Fruit fly (Drosophila melanogaster) whole organism, embryonic: ENCODE data around the gene Lcp65Ae.

Experiments used
- Abd-B ChIP-seq: fragments of 200-800 bp; sonication (Bioruptor generic); optimal IDR thresholded peaks from 2 replicates; lab custom pipeline; 2018; ENCODE audit warnings: missing biosample characterization, mild to moderate bottlenecking, missing genetic modification characterization, moderate library complexity
- Antp ChIP-seq: fragments of 200-800 bp; sonication (Bioruptor generic); optimal IDR thresholded peaks from 3 replicates; lab custom pipeline; 2016; ENCODE audit warnings: missing biosample characterization, missing genetic modification characterization
- B-H2 ChIP-seq: fragments of 200-800 bp; sonication (Bioruptor generic); optimal IDR thresholded peaks from 2 replicates; lab custom pipeline; 2018; ENCODE audit warnings: missing biosample characterization, mild to moderate bottlenecking, missing genetic modification characterization
- BEAF-32 ChIP-seq: fragments of 200-800 bp; sonication (Bioruptor generic); optimal IDR thresholded peaks from 3 replicates; lab custom pipeline; 2017; ENCODE audit warnings: missing biosample characterization, missing genetic modification characterization, mild to moderate bottlenecking, moderate library complexity, missing genetic modification reagents
- CG10147 ChIP-seq: fragments of 200-800 bp; sonication (Bioruptor generic); optimal IDR thresholded peaks from 2 replicates; lab custom pipeline; 2019; ENCODE audit warnings: missing biosample characterization, mild to moderate bottlenecking, missing genetic modification characterization, moderate library complexity
- CG1024 ChIP-seq: fragments of 200-800 bp; sonication (Bioruptor generic); IDR thresholded peaks from 2 replicates; pipeline ENCODE4 v1.3.6; 2022; ENCODE audit warnings: missing biosample characterization, missing genetic modification characterization
- CG10274 ChIP-seq: fragments of 200-800 bp; sonication (Bioruptor generic); optimal IDR thresholded peaks from 3 replicates; lab custom pipeline; 2017; ENCODE audit warnings: missing biosample characterization, mild to moderate bottlenecking, missing genetic modification characterization
- CG13296 ChIP-seq: fragments of 200-800 bp; sonication (Bioruptor generic); optimal IDR thresholded peaks from 3 replicates; lab custom pipeline; 2018; ENCODE audit warnings: missing biosample characterization, mild to moderate bottlenecking, missing genetic modification characterization
- CG15696 ChIP-seq: fragments of 200-800 bp; sonication (Bioruptor generic); optimal IDR thresholded peaks from 2 replicates; lab custom pipeline; 2019; ENCODE audit warnings: missing biosample characterization, mild to moderate bottlenecking, missing genetic modification characterization, moderate library complexity
- CG1602 ChIP-seq: fragments of 200-800 bp; sonication (Bioruptor generic); optimal IDR thresholded peaks from 3 replicates; lab custom pipeline; 2016; ENCODE audit warnings: missing biosample characterization, missing genetic modification characterization
- CG16813 ChIP-seq: fragments of 200-800 bp; sonication (Bioruptor generic); IDR thresholded peaks from 3 replicates; pipeline ENCODE4 v1.3.6; 2022; ENCODE audit warnings: missing biosample characterization, missing genetic modification characterization; ENCODE audit not compliant: partially characterized antibody
- CG17328 ChIP-seq: fragments of 200-800 bp; sonication (Bioruptor generic); IDR thresholded peaks from 2 replicates; pipeline ENCODE4 v1.3.6; 2022; ENCODE audit warnings: missing biosample characterization, missing genetic modification characterization
- CG17385 ChIP-seq: fragments of 200-800 bp; sonication (Bioruptor generic); optimal IDR thresholded peaks from 3 replicates; lab custom pipeline; 2018; ENCODE audit warnings: missing biosample characterization, mild to moderate bottlenecking, missing genetic modification characterization
- CG17912 ChIP-seq: fragments of 200-800 bp; sonication (Bioruptor generic); optimal IDR thresholded peaks from 2 replicates; lab custom pipeline; 2018; ENCODE audit warnings: missing biosample characterization, mild to moderate bottlenecking, missing genetic modification characterization
- CG32772 ChIP-seq: fragments of 200-800 bp; sonication (Bioruptor generic); IDR thresholded peaks from 2 replicates; pipeline ENCODE4 v1.3.6; 2022; ENCODE audit warnings: missing biosample characterization, missing genetic modification characterization
- CG3281 ChIP-seq: fragments of 200-800 bp; sonication (Bioruptor generic); optimal IDR thresholded peaks from 3 replicates; lab custom pipeline; 2017; ENCODE audit warnings: missing biosample characterization, mild to moderate bottlenecking, missing genetic modification characterization
- CG3995 ChIP-seq: fragments of 200-800 bp; sonication (Bioruptor generic); optimal IDR thresholded peaks from 3 replicates; lab custom pipeline; 2016; ENCODE audit warnings: missing biosample characterization, missing genetic modification characterization
- CG42726 ChIP-seq: fragments of 200-800 bp; sonication (Bioruptor generic); IDR thresholded peaks from 2 replicates; pipeline ENCODE4 v1.3.6; 2022; ENCODE audit warnings: missing biosample characterization, missing genetic modification characterization; ENCODE audit not compliant: partially characterized antibody
- CG4404 ChIP-seq: fragments of 200-800 bp; sonication (Bioruptor generic); IDR thresholded peaks from 2 replicates; pipeline ENCODE4 v1.3.6; 2022; ENCODE audit warnings: missing biosample characterization, missing genetic modification characterization
- CG5953 ChIP-seq: fragments of 200-800 bp; sonication (Bioruptor generic); IDR thresholded peaks from 2 replicates; pipeline ENCODE4 v1.3.6; 2022; ENCODE audit warnings: missing biosample characterization, missing genetic modification characterization
- CG6272 ChIP-seq: fragments of 200-800 bp; sonication (Bioruptor generic); IDR thresholded peaks from 2 replicates; pipeline ENCODE4 v1.3.6; 2022; ENCODE audit warnings: missing biosample characterization, missing genetic modification characterization
- CG6683 ChIP-seq: fragments of 200-800 bp; sonication (Bioruptor generic); optimal IDR thresholded peaks from 2 replicates; lab custom pipeline; 2017; ENCODE audit warnings: missing biosample characterization, mild to moderate bottlenecking, missing genetic modification characterization, missing genetic modification reagents
- CG7786 ChIP-seq: fragments of 200-800 bp; sonication (Bioruptor generic); optimal IDR thresholded peaks from 2 replicates; lab custom pipeline; 2016; ENCODE audit warnings: missing biosample characterization, missing genetic modification characterization
- CG9437 ChIP-seq: fragments of 200-800 bp; sonication (Bioruptor generic); optimal IDR thresholded peaks from 2 replicates; lab custom pipeline; 2018; ENCODE audit warnings: missing biosample characterization, mild to moderate bottlenecking, missing genetic modification characterization
- CG9932 ChIP-seq: fragments of 200-800 bp; sonication (Bioruptor generic); IDR thresholded peaks from 2 replicates; pipeline ENCODE4 v1.3.6; 2022; ENCODE audit warnings: missing biosample characterization, missing genetic modification characterization
- Camta ChIP-seq: fragments of 200-800 bp; sonication (Bioruptor generic); optimal IDR thresholded peaks from 2 replicates; lab custom pipeline; 2016; ENCODE audit warnings: missing biosample characterization, missing genetic modification characterization
- CkIIα-i1 ChIP-seq: fragments of 200-800 bp; sonication (Bioruptor generic); IDR thresholded peaks from 2 replicates; pipeline ENCODE4 v1.3.6; 2022; ENCODE audit warnings: missing biosample characterization, missing genetic modification characterization
- Dip3 ChIP-seq: fragments of 200-800 bp; sonication (Bioruptor generic); optimal IDR thresholded peaks from 3 replicates; lab custom pipeline; 2016; ENCODE audit warnings: missing biosample characterization, missing genetic modification characterization
- Doc2 ChIP-seq: fragments of 200-800 bp; sonication (Bioruptor generic); IDR thresholded peaks from 2 replicates; pipeline ENCODE4 v1.3.6; 2022; ENCODE audit warnings: missing biosample characterization, missing genetic modification characterization
- Dp ChIP-seq: fragments of 200-800 bp; sonication (Bioruptor generic); optimal IDR thresholded peaks from 2 replicates; lab custom pipeline; 2018; ENCODE audit warnings: missing biosample characterization, mild to moderate bottlenecking, missing genetic modification characterization, moderate library complexity
- E2f2 ChIP-seq: fragments of 200-800 bp; sonication (Bioruptor generic); IDR thresholded peaks from 2 replicates; pipeline ENCODE4 v1.3.6; 2022; ENCODE audit warnings: missing biosample characterization, missing genetic modification characterization
- Hr39 ChIP-seq: fragments of >200 bp; optimal IDR thresholded peaks from 2 replicates; lab custom pipeline; 2017
- MBD-R2 ChIP-seq: fragments of 200-800 bp; sonication (Bioruptor generic); IDR thresholded peaks from 2 replicates; pipeline ENCODE4 v1.3.6; 2022; ENCODE audit warnings: missing biosample characterization, missing genetic modification characterization
- Med ChIP-seq: fragments of 200-800 bp; sonication (Bioruptor generic); peaks from one replicate; lab custom pipeline; 2016; ENCODE audit warnings: missing biosample characterization, missing genetic modification characterization, mild to moderate bottlenecking, inconsistent platforms, moderate library complexity
- Oli ChIP-seq: fragments of 200-800 bp; sonication (Bioruptor generic); optimal IDR thresholded peaks from 2 replicates; lab custom pipeline; 2018; ENCODE audit warnings: missing biosample characterization, mild to moderate bottlenecking, missing genetic modification characterization, moderate library complexity
- bsh ChIP-seq, 2 experiments: fragments of 200-800 bp; sonication (Bioruptor generic); optimal IDR thresholded peaks; 2 replicates each; lab custom pipeline; 2017 to 2018; ENCODE audit warnings: mild to moderate bottlenecking in 2 of 2, missing biosample characterization in 2 of 2, missing genetic modification characterization in 2 of 2, moderate library complexity in 1 of 2
- cas ChIP-seq: fragments of 200-800 bp; sonication (Bioruptor generic); IDR thresholded peaks from 2 replicates; pipeline ENCODE4 v1.3.6; 2022; ENCODE audit warnings: missing biosample characterization, missing genetic modification characterization
- corto ChIP-seq: fragments of 200-800 bp; sonication (Bioruptor generic); optimal IDR thresholded peaks from 2 replicates; lab custom pipeline; 2016; ENCODE audit warnings: missing biosample characterization, mild to moderate bottlenecking, missing genetic modification characterization, moderate library complexity
- crp ChIP-seq, 2 experiments: fragments of 200-800 bp; sonication (Bioruptor generic); optimal IDR thresholded peaks; 2 replicates in 1 of 2; 3 replicates in 1 of 2; lab custom pipeline; 2017; ENCODE audit warnings: missing biosample characterization in 2 of 2, missing genetic modification characterization in 2 of 2, mild to moderate bottlenecking in 1 of 2, moderate library complexity in 1 of 2
- eve ChIP-seq, 2 experiments: fragments of >200 bp; optimal IDR thresholded peaks; 2 replicates each; lab custom pipeline; 2017; ENCODE audit warnings: missing biosample characterization in 2 of 2, missing genetic modification characterization in 2 of 2
- ftz-f1 ChIP-seq: fragments of 200-800 bp; sonication (Bioruptor generic); optimal IDR thresholded peaks from 2 replicates; lab custom pipeline; 2016; ENCODE audit warnings: missing biosample characterization, missing genetic modification characterization
- gcm2 ChIP-seq: fragments of 200-800 bp; sonication (Bioruptor generic); optimal IDR thresholded peaks from 2 replicates; lab custom pipeline; 2016; ENCODE audit warnings: missing biosample characterization, missing genetic modification characterization
- inv ChIP-seq: fragments of 200-800 bp; sonication (Bioruptor generic); IDR thresholded peaks from 2 replicates; pipeline ENCODE4 v1.3.6; 2022; ENCODE audit warnings: missing biosample characterization, missing genetic modification characterization; ENCODE audit not compliant: partially characterized antibody
- nerfin-2 ChIP-seq: fragments of 200-800 bp; sonication (Bioruptor generic); IDR thresholded peaks from 2 replicates; pipeline ENCODE4 v1.3.6; 2022; ENCODE audit warnings: missing biosample characterization, missing genetic modification characterization; ENCODE audit not compliant: partially characterized antibody
- run ChIP-seq: fragments of 200-800 bp; sonication (Bioruptor generic); optimal IDR thresholded peaks from 3 replicates; lab custom pipeline; 2018; ENCODE audit warnings: missing biosample characterization, mild to moderate bottlenecking, missing genetic modification characterization
- sd ChIP-seq: fragments of 200-800 bp; sonication (Bioruptor generic); optimal IDR thresholded peaks from 3 replicates; lab custom pipeline; 2018; ENCODE audit warnings: missing biosample characterization, mild to moderate bottlenecking, missing genetic modification characterization, moderate library complexity
- sim ChIP-seq: fragments of 200-800 bp; sonication (Bioruptor generic); IDR thresholded peaks from 2 replicates; pipeline ENCODE4 v1.3.6; 2022; ENCODE audit warnings: missing biosample characterization, missing genetic modification characterization
- so ChIP-seq: fragments of 200-800 bp; sonication (Bioruptor generic); IDR thresholded peaks from 3 replicates; pipeline ENCODE4 v1.3.6; 2022; ENCODE audit warnings: missing biosample characterization, missing genetic modification characterization
- stwl ChIP-seq: fragments of 200-800 bp; sonication (Bioruptor generic); optimal IDR thresholded peaks from 3 replicates; lab custom pipeline; 2018; ENCODE audit warnings: missing biosample characterization, mild to moderate bottlenecking, missing genetic modification characterization, moderate library complexity
- vfl ChIP-seq: fragments of 200-800 bp; sonication (Bioruptor generic); optimal IDR thresholded peaks from 2 replicates; lab custom pipeline; 2016; ENCODE audit warnings: missing biosample characterization, missing genetic modification characterization

Lcp65Ae gene

DNA sequence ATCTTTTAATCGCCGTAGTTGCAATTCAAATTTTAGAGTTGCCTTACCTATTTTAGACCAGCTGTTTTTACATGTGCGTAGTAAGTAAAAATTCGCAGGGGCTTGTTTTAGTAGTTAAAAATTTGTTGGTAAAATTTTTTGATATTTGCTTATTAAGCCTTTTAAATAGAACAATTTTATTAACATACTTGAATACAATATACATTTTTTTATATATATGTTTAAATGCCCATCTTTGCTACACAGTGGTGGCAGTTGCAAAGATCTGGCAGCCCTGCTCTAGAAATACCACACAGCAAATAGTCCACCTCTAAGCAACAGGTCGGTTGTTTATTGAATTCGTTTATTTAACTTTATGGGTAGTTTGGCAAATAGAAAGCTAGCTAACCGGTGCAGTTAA, 43.2 kb downstream of the Lcp65Ae start, which contains the start of the genes CG10467 and loj (continued):
- TF ChIP-seq CG6272 (GFP tag; lab: Robert Waterston, UW) (peak; percentile 98), nerfin-2 (GFP tag; lab: Robert Waterston, UW) (0 out of 2 replicates have a peak, but pooled peaks have one; percentile 15), stwl (tag; lab: Kevin White, UChicago) (peak; percentile 89), Dp (GFP tag; lab: Kevin White, UChicago) (peak; percentile 72), Antp (GFP tag; lab: Kevin White, UChicago) (peak; percentile 73), BEAF-32 (GFP tag; lab: Kevin White, UChicago) (peak; percentile 85), so (GFP tag; lab: Robert Waterston, UW) (peak; percentile 88), CG10147 (peak; percentile 92), corto (no peak), CG1024 (GFP tag; lab: Robert Waterston, UW) (peak; percentile 91), CG6683 (GFP tag; lab: Kevin White, UChicago) (peak; percentile 72), Abd-B (peak; percentile 99), CG1602 (GFP tag; lab: Kevin White, UChicago) (peak; percentile 98), Oli (tag; lab: Kevin White, UChicago) (peak; percentile 95), eve (GFP tag; optimal IDR thresholded peaks at IDR 0.05; lab: Kevin White, UChicago) (no peak), B-H2 (GFP tag; lab: Kevin White, UChicago) (peak; percentile 94), cas (GFP tag; lab: Robert Waterston, UW) (peak; percentile 94), Hr39 (lab: Kevin White, UChicago) (no peak), sim (peak; percentile 71; the same call in 1 of the 2 replicates), CG17385 (GFP tag; lab: Kevin White, UChicago) (peak; percentile 85), CG42726 (GFP tag; lab: Robert Waterston, UW) (peak; percentile 53; the same call in 1 of the 2 replicates), Camta (peak; percentile 81), vfl (peak; percentile 86), CG3281 (GFP tag; lab: Kevin White, UChicago) (peak; percentile 91), CG4404 (GFP tag; lab: Robert Waterston, UW) (peak; percentile 98), Med (GFP tag; lab: Kevin White, UChicago) (peak; percentile 94), MBD-R2 (GFP tag; lab: Robert Waterston, UW) (peak; percentile 99), Dip3 (peak; percentile 84), ftz-f1 (GFP tag; lab: Kevin White, UChicago) (no peak), run (tag; lab: Kevin White, UChicago) (peak; percentile 77), sd (tag; lab: Kevin White, UChicago) (peak; percentile 90), CG15696 (peak; percentile 98), crp (GFP tag; optimal IDR thresholded peaks at IDR 0.05; lab: Kevin White, UChicago) (peak; percentile 91 to 97), gcm2 (GFP tag; lab: Kevin White, UChicago) (peak; percentile 37), E2f2 (GFP tag; lab: Robert Waterston, UW) (peak; percentile 84), CG17912 (GFP tag; lab: Kevin White, UChicago) (peak; percentile 76), CG10274 (GFP tag; lab: Kevin White, UChicago) (peak; percentile 64), CG32772 (GFP tag; lab: Robert Waterston, UW) (peak; percentile 98), CG16813 (GFP tag; lab: Robert Waterston, UW) (peak; percentile 75), inv (GFP tag; lab: Robert Waterston, UW) (peak; percentile 64), CG5953 (GFP tag; lab: Robert Waterston, UW) (peak; percentile 86; the same call in 1 of the 2 replicates), Doc2 (GFP tag; lab: Robert Waterston, UW) (peak; percentile 88), CG7786 (GFP tag; lab: Kevin White, UChicago) (peak; percentile 83), CkIIα-i1 (GFP tag; lab: Robert Waterston, UW) (peak; percentile 84), bsh (GFP tag; optimal IDR thresholded peaks at IDR 0.05; lab: Kevin White, UChicago) (peak in 1 of 2 experiments; percentile 97), CG3995 (GFP tag; lab: Kevin White, UChicago) (peak; percentile 63), CG13296 (GFP tag; lab: Kevin White, UChicago) (peak; percentile 86), CG9437 (GFP tag; lab: Kevin White, UChicago) (peak; percentile 84), CG9932 (GFP tag; lab: Robert Waterston, UW) (peak; percentile 99), CG17328 (GFP tag; lab: Robert Waterston, UW) (peak; percentile 96)
